Fruit fly (Drosophila melanogaster) whole organism, prepupa: Measurements from ENCODE around the gene Nep1.
A peak's percentile ranks its signal among the peaks of the same experiment; 100 is the strongest.

Experiments
- Blimp-1 ChIP-seq: fragments of 200-800 bp; sonication (Bioruptor generic); optimal IDR thresholded peaks from 3 replicates; lab custom pipeline; 2017; ENCODE audit warnings: missing biosample characterization, missing genetic modification characterization, mild to moderate bottlenecking, moderate library complexity, missing genetic modification reagents
- CG10631 ChIP-seq: fragments of 200-800 bp; sonication (Bioruptor generic); optimal IDR thresholded peaks from 2 replicates; lab custom pipeline; 2016; ENCODE audit warnings: missing biosample characterization, missing genetic modification characterization
- CG10669 ChIP-seq: fragments of 200-800 bp; sonication (Bioruptor generic); optimal IDR thresholded peaks from 3 replicates; lab custom pipeline; 2018; ENCODE audit warnings: missing biosample characterization, mild to moderate bottlenecking, missing genetic modification characterization, moderate library complexity
- CG11762 ChIP-seq: fragments of 200-800 bp; sonication (Bioruptor generic); optimal IDR thresholded peaks from 3 replicates; lab custom pipeline; 2016; ENCODE audit warnings: missing biosample characterization, missing genetic modification characterization; ENCODE audit not compliant: insufficient read depth
- CG11902 ChIP-seq: fragments of 200-800 bp; sonication (Bioruptor generic); optimal IDR thresholded peaks from 3 replicates; lab custom pipeline; 2016; ENCODE audit warnings: missing biosample characterization, missing genetic modification characterization
- CG16779 ChIP-seq: fragments of 200-800 bp; sonication (Bioruptor generic); optimal IDR thresholded peaks from 3 replicates; lab custom pipeline; 2017; ENCODE audit warnings: missing biosample characterization, mild to moderate bottlenecking, missing genetic modification characterization
- CG3032 ChIP-seq: fragments of 200-800 bp; optimal IDR thresholded peaks from 2 replicates; lab custom pipeline; 2019; ENCODE audit warnings: missing biosample characterization, mild to moderate bottlenecking, missing genetic modification characterization, moderate library complexity
- CG32006 ChIP-seq: fragments of 200-800 bp; sonication (Bioruptor generic); optimal IDR thresholded peaks from 3 replicates; lab custom pipeline; 2017; ENCODE audit warnings: missing biosample characterization, mild to moderate bottlenecking, missing genetic modification characterization
- CG3919 ChIP-seq: fragments of 200-800 bp; sonication (Bioruptor generic); optimal IDR thresholded peaks from 3 replicates; lab custom pipeline; 2016; ENCODE audit warnings: missing biosample characterization, missing genetic modification characterization
- CG4318 ChIP-seq: fragments of 200-800 bp; sonication (Bioruptor generic); optimal IDR thresholded peaks from 3 replicates; lab custom pipeline; 2017; ENCODE audit warnings: missing biosample characterization, mild to moderate bottlenecking, missing genetic modification characterization
- CG6276 ChIP-seq: fragments of 200-800 bp; sonication (Bioruptor generic); optimal IDR thresholded peaks from 2 replicates; lab custom pipeline; 2017; ENCODE audit warnings: missing biosample characterization, mild to moderate bottlenecking, missing genetic modification characterization
- CG6792 ChIP-seq: fragments of 200-800 bp; sonication (Bioruptor generic); optimal IDR thresholded peaks from 3 replicates; lab custom pipeline; 2016; ENCODE audit warnings: missing biosample characterization, missing genetic modification characterization
- CG6808 ChIP-seq: fragments of 200-800 bp; sonication (Bioruptor generic); optimal IDR thresholded peaks from 3 replicates; lab custom pipeline; 2017; ENCODE audit warnings: missing biosample characterization, missing genetic modification characterization, mild to moderate bottlenecking, moderate library complexity, missing genetic modification reagents
- CG7368 ChIP-seq: fragments of 200-800 bp; sonication (Bioruptor generic); optimal IDR thresholded peaks from 3 replicates; lab custom pipeline; 2016; ENCODE audit warnings: missing biosample characterization, missing genetic modification characterization
- CG8319 ChIP-seq: fragments of 200-800 bp; sonication (Bioruptor generic); optimal IDR thresholded peaks from 3 replicates; lab custom pipeline; 2016; ENCODE audit warnings: missing biosample characterization, missing genetic modification characterization
- CG8632 ChIP-seq: fragments of 200-800 bp; sonication (Bioruptor generic); optimal IDR thresholded peaks from 3 replicates; lab custom pipeline; 2016; ENCODE audit warnings: missing biosample characterization, missing genetic modification characterization
- CG9139 ChIP-seq: fragments of 200-800 bp; sonication (Bioruptor generic); optimal IDR thresholded peaks from 3 replicates; lab custom pipeline; 2017; ENCODE audit warnings: missing biosample characterization, mild to moderate bottlenecking, missing genetic modification characterization
- Eip75B ChIP-seq: fragments of 200-800 bp; sonication (Bioruptor generic); optimal IDR thresholded peaks from 3 replicates; lab custom pipeline; 2016; ENCODE audit warnings: missing biosample characterization, missing genetic modification characterization
- Eip78C ChIP-seq: fragments of 200-800 bp; sonication (Bioruptor generic); peaks from one replicate; lab custom pipeline; 2016; ENCODE audit warnings: missing biosample characterization, missing genetic modification characterization
- Ets96B ChIP-seq: fragments of 200-800 bp; optimal IDR thresholded peaks from 2 replicates; lab custom pipeline; 2019; ENCODE audit warnings: missing biosample characterization, mild to moderate bottlenecking, missing genetic modification characterization, moderate library complexity
- Gug ChIP-seq: fragments of 200-800 bp; sonication (Bioruptor generic); IDR thresholded peaks from 2 replicates; pipeline ENCODE4 v1.3.6; 2022; ENCODE audit warnings: missing biosample characterization, missing genetic modification characterization
- Hr38 ChIP-seq: sonication (Bioruptor generic); optimal IDR thresholded peaks from 2 replicates; lab custom pipeline; 2016; ENCODE audit warnings: missing biosample characterization, missing genetic modification characterization
- Hr39 ChIP-seq: fragments of 200-800 bp; sonication (Bioruptor generic); optimal IDR thresholded peaks from 2 replicates; lab custom pipeline; 2016; ENCODE audit warnings: missing biosample characterization, missing genetic modification characterization
- Hr4 ChIP-seq: fragments of 200-800 bp; sonication (Bioruptor generic); optimal IDR thresholded peaks from 3 replicates; lab custom pipeline; 2016; ENCODE audit warnings: missing biosample characterization, missing genetic modification characterization
- Lpt ChIP-seq: fragments of 200-800 bp; sonication (Bioruptor generic); optimal IDR thresholded peaks from 3 replicates; lab custom pipeline; 2016; ENCODE audit warnings: missing biosample characterization, missing genetic modification characterization
- OdsH ChIP-seq: fragments of 200-800 bp; sonication (Bioruptor generic); optimal IDR thresholded peaks from 3 replicates; lab custom pipeline; 2016; ENCODE audit warnings: missing biosample characterization, missing genetic modification characterization
- Smox ChIP-seq: fragments of 200-800 bp; sonication (Bioruptor generic); optimal IDR thresholded peaks from 3 replicates; lab custom pipeline; 2016; ENCODE audit warnings: missing biosample characterization, missing genetic modification characterization
- Sox102F ChIP-seq: fragments of 200-800 bp; sonication (Bioruptor generic); optimal IDR thresholded peaks from 2 replicates; lab custom pipeline; 2016; ENCODE audit warnings: missing biosample characterization, mild to moderate bottlenecking, missing genetic modification characterization
- Sox15 ChIP-seq: fragments of 200-800 bp; sonication (Bioruptor generic); optimal IDR thresholded peaks from 3 replicates; lab custom pipeline; 2016; ENCODE audit warnings: missing biosample characterization, missing genetic modification characterization
- acj6 ChIP-seq: fragments of 200-800 bp; sonication (Bioruptor generic); optimal IDR thresholded peaks from 3 replicates; lab custom pipeline; 2016; ENCODE audit warnings: missing biosample characterization, missing genetic modification characterization
- cyc ChIP-seq: fragments of 200-800 bp; sonication (Bioruptor generic); optimal IDR thresholded peaks from 3 replicates; lab custom pipeline; 2016; ENCODE audit warnings: missing biosample characterization, missing genetic modification characterization
- dsx ChIP-seq: fragments of 200-800 bp; optimal IDR thresholded peaks from 3 replicates; lab custom pipeline; 2019; ENCODE audit warnings: missing biosample characterization, mild to moderate bottlenecking, missing genetic modification characterization, moderate library complexity; ENCODE audit not compliant: poor library complexity, severe bottlenecking
- eg ChIP-seq: fragments of 200-800 bp; sonication (Bioruptor generic); IDR thresholded peaks from 3 replicates; pipeline ENCODE4 v1.3.6; 2022; ENCODE audit warnings: missing biosample characterization, missing genetic modification characterization
- esn ChIP-seq: fragments of 200-800 bp; sonication (Bioruptor generic); optimal IDR thresholded peaks from 2 replicates; lab custom pipeline; 2016; ENCODE audit warnings: missing biosample characterization, mild to moderate bottlenecking, missing genetic modification characterization, moderate library complexity
- fd59A ChIP-seq: fragments of 200-800 bp; sonication (Bioruptor generic); optimal IDR thresholded peaks from 2 replicates; lab custom pipeline; 2017; ENCODE audit warnings: missing biosample characterization, mild to moderate bottlenecking, missing genetic modification characterization, missing genetic modification reagents
- fd85E ChIP-seq: fragments of 200-800 bp; sonication (Bioruptor generic); optimal IDR thresholded peaks from 3 replicates; lab custom pipeline; 2016; ENCODE audit warnings: missing biosample characterization, missing genetic modification characterization
- fkh ChIP-seq: fragments of 200-800 bp; sonication (Bioruptor generic); optimal IDR thresholded peaks from 3 replicates; lab custom pipeline; 2017; ENCODE audit warnings: missing biosample characterization, mild to moderate bottlenecking, missing genetic modification characterization, moderate library complexity
- lz ChIP-seq: fragments of 200-800 bp; sonication (Bioruptor generic); optimal IDR thresholded peaks from 3 replicates; lab custom pipeline; 2016; ENCODE audit warnings: missing biosample characterization, missing genetic modification characterization
- pdm3 ChIP-seq: fragments of 200-800 bp; sonication (Bioruptor generic); optimal IDR thresholded peaks from 3 replicates; lab custom pipeline; 2016; ENCODE audit warnings: missing biosample characterization, missing genetic modification characterization
- salr ChIP-seq, 2 experiments: fragments of 200-800 bp; sonication (Bioruptor generic); optimal IDR thresholded peaks; 3 replicates each; lab custom pipeline; 2016 to 2018; ENCODE audit warnings: missing biosample characterization in 2 of 2, missing genetic modification characterization in 2 of 2, mild to moderate bottlenecking in 1 of 2
- spab ChIP-seq: fragments of 200-800 bp; sonication (Bioruptor generic); optimal IDR thresholded peaks from 2 replicates; lab custom pipeline; 2017; ENCODE audit warnings: missing biosample characterization, mild to moderate bottlenecking, missing genetic modification characterization, missing genetic modification reagents
- ss ChIP-seq, 2 experiments: fragments of 200-800 bp; sonication (Bioruptor generic); optimal IDR thresholded peaks; 2 replicates in 1 of 2; 3 replicates in 1 of 2; lab custom pipeline; 2017 to 2018; ENCODE audit warnings: mild to moderate bottlenecking in 2 of 2, missing biosample characterization in 2 of 2, missing genetic modification characterization in 2 of 2, moderate library complexity in 1 of 2
- svp ChIP-seq: fragments of 200-800 bp; sonication (Bioruptor generic); peaks from one replicate; lab custom pipeline; 2016; ENCODE audit warnings: missing biosample characterization, missing genetic modification characterization
- topi ChIP-seq: fragments of 200-800 bp; sonication (Bioruptor generic); optimal IDR thresholded peaks from 3 replicates; lab custom pipeline; 2016; ENCODE audit warnings: missing biosample characterization, missing genetic modification characterization
- vri ChIP-seq: fragments of 200-800 bp; sonication (Bioruptor generic); optimal IDR thresholded peaks from 3 replicates; lab custom pipeline; 2016; ENCODE audit warnings: missing biosample characterization, mild to moderate bottlenecking, missing genetic modification characterization

The Nep1 gene

DNA sequence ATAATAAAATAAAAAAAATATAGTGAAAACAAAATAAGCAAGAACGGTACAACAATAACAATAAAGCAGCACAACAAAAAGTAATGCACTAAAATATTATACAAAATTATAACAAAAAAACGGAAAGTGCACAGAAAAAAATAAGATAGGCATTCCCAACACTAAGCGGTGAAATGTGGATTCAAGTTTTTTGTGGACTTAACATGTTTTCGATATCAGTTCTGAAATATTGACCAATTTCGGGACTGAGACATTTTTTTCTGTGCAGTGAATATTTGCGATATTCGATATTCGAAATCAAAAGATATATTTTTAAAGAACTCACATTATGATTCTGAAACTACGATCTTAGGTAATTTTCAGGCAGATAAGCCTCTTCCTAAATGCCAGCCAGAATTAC is 3.1 kb downstream of the Nep1 start:
- TF ChIP-seq dsx (GFP tag; lab: Kevin White, UChicago) (no peak), fkh (GFP tag; lab: Kevin White, UChicago) (no peak), svp (GFP tag; lab: Kevin White, UChicago) (peak; percentile 56), CG9139 (GFP tag; lab: Kevin White, UChicago) (no peak), pdm3 (no peak), CG3919 (GFP tag; lab: Kevin White, UChicago) (peak; percentile 2), Sox102F (GFP tag; lab: Kevin White, UChicago) (no peak), Hr39 (GFP tag; lab: Kevin White, UChicago) (no peak), Eip78C (GFP tag; lab: Kevin White, UChicago) (peak; percentile 63), CG16779 (tag; lab: Kevin White, UChicago) (no peak)

DNA sequence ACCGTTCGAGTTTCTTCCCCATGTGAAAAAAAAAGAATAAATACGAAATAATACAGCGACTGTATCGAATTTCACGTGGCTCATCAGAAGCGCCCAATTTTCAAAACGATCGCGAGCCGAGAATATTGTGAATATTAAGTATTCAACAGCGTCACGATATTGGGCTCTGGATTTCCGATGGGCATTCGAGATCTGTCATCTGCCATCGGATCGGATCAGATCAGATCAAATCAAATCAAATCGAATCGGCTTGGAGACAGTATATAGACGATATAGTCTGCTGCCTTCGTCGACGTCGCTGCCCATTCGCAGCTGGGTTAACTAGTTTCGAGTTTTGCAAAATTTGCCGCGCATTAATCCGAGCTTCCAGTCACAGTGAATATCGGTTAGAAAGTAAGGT is 3.6 kb downstream of the Nep1 start:
- TF ChIP-seq CG6808 (GFP tag; lab: Kevin White, UChicago) (no peak), CG6276 (GFP tag; lab: Kevin White, UChicago) (no peak), CG3032 (tag; lab: Kevin White, UChicago) (no peak), Sox15 (GFP tag; lab: Kevin White, UChicago) (no peak), CG8319 (no peak), CG11762 (no peak)

DNA sequence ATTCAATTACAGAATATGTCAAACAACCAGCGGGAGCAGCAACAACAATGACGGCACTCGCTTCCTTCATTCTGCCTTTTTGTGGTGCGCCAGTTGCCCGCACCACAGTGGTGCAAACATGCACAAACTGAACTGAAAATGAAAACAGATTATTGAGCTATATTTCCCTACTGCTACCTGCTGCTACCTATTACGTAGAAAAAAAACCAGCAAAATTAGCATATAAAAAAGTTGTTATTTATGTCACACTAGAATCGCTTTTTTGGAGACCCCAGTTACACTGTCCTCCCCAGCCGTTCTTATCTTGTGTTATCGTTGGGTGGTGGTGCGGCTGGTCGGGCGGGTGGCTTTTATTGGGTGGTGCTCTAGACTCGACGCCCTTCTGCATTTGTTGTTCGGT is 6.6 kb downstream of the Nep1 start:
- TF ChIP-seq CG6792 (GFP tag; lab: Kevin White, UChicago) (peak; percentile 66), pdm3 (peak; percentile 68), CG7368 (GFP tag; lab: Kevin White, UChicago) (peak; percentile 51), CG10631 (peak; percentile 46), CG11762 (peak; percentile 9), Lpt (GFP tag; lab: Kevin White, UChicago) (no peak), CG16779 (tag; lab: Kevin White, UChicago) (no peak), Eip78C (GFP tag; lab: Kevin White, UChicago) (peak; percentile 89), CG10669 (GFP tag; lab: Kevin White, UChicago) (peak; percentile 61), Blimp-1 (no peak), lz (GFP tag; lab: Kevin White, UChicago) (peak; percentile 74), CG4318 (GFP tag; lab: Kevin White, UChicago) (peak; percentile 11), CG9139 (GFP tag; lab: Kevin White, UChicago) (peak; percentile 6), Hr38 (GFP tag; lab: Kevin White, UChicago) (no peak), CG6276 (GFP tag; lab: Kevin White, UChicago) (peak; percentile 20), acj6 (peak; percentile 64), OdsH (peak; percentile 70), svp (GFP tag; lab: Kevin White, UChicago) (peak; percentile 90), Smox (peak; percentile 64), Sox15 (GFP tag; lab: Kevin White, UChicago) (peak; percentile 52), fd59A (GFP tag; lab: Kevin White, UChicago) (peak; percentile 57), fd85E (GFP tag; lab: Kevin White, UChicago) (no peak), esn (GFP tag; lab: Kevin White, UChicago) (no peak), CG32006 (GFP tag; lab: Kevin White, UChicago) (peak; percentile 57), CG6808 (GFP tag; lab: Kevin White, UChicago) (peak; percentile 16), Hr4 (peak; percentile 47), Eip75B (peak; percentile 58), eg (GFP tag; lab: Robert Waterston, UW) (peak; percentile 78), CG3919 (GFP tag; lab: Kevin White, UChicago) (peak; percentile 73), CG8632 (GFP tag; lab: Kevin White, UChicago) (peak; percentile 48), vri (GFP tag; lab: Kevin White, UChicago) (peak; percentile 54), salr (GFP tag; optimal IDR thresholded peaks at IDR 0.05; lab: Kevin White, UChicago) (no peak), CG11902 (GFP tag; lab: Kevin White, UChicago) (peak; percentile 55), CG8319 (peak; percentile 48), fkh (GFP tag; lab: Kevin White, UChicago) (no peak), Ets96B (tag; lab: Kevin White, UChicago) (peak; percentile 49), Gug (GFP tag; lab: Robert Waterston, UW) (peak; percentile 44; the same call in 1 of the 2 replicates), cyc (GFP tag; lab: Kevin White, UChicago) (peak; percentile 73), spab (peak; percentile 45), topi (GFP tag; lab: Kevin White, UChicago) (peak; percentile 74), CG3032 (tag; lab: Kevin White, UChicago) (no peak), ss (GFP tag; optimal IDR thresholded peaks at IDR 0.05; lab: Kevin White, UChicago) (peak in 1 of 2 experiments; percentile 25)
